Fruit fly (Drosophila melanogaster): ENCODE results near the gene tgo.

- TF ChIP-seq CG10631 (GFP tag; optimal IDR thresholded peaks at IDR 0.05) (no peak), Sox102F (GFP tag; optimal IDR thresholded peaks at IDR 0.05) (no peak), Hr4 (GFP tag; optimal IDR thresholded peaks at IDR 0.05) (no peak), lz (GFP tag; optimal IDR thresholded peaks at IDR 0.05) (no peak), Blimp-1 (GFP tag; optimal IDR thresholded peaks at IDR 0.05) (no peak), Eip93F (GFP tag; optimal IDR thresholded peaks at IDR 0.05) (no peak), fd59A (GFP tag; optimal IDR thresholded peaks at IDR 0.05) (no peak), CG1621 (tag; optimal IDR thresholded peaks at IDR 0.05) (no peak), CG3032 (tag; optimal IDR thresholded peaks at IDR 0.05) (peak; percentile 5), CG15336 (GFP tag; IDR thresholded peaks at IDR 0.05) (no peak)
These were observed 45.1 kb upstream of the tgo start, which contains the start of the genes beag and Ada for dm6 chr3R:9064874-9065273.

All from whole organism, prepupa.